Worm (Caenorhabditis elegans) whole organism, L1 larva: ENCODE data around the gene T24D8.6.

Experiments used
- aha-1 ChIP-seq: fragments of 150-350 bp; optimal IDR thresholded peaks from 2 replicates; lab custom pipeline; 2014; ENCODE audit warnings: missing biosample characterization, missing genetic modification characterization
- ceh-82 ChIP-seq, 3 experiments: fragments of 150-350 bp in 1 of 3; sonication (generic microtip) in 2 of 3; optimal IDR thresholded peaks; 2 replicates each; lab custom pipeline; 2014 to 2017; ENCODE audit warnings: missing biosample characterization in 3 of 3, missing genetic modification characterization in 3 of 3
- fkh-10 ChIP-seq: sonication (generic microtip); optimal IDR thresholded peaks from 2 replicates; lab custom pipeline; 2017; ENCODE audit warnings: missing biosample characterization, missing genetic modification reagents, missing genetic modification characterization
- lir-3 ChIP-seq: sonication (generic microtip); optimal IDR thresholded peaks from 2 replicates; lab custom pipeline; 2016; ENCODE audit warnings: mild to moderate bottlenecking, missing genetic modification characterization, moderate library complexity, missing compliant biosample characterization; ENCODE audit not compliant: poor library complexity
- nhr-85 ChIP-seq: sonication (generic microtip); peaks from one replicate; lab custom pipeline; 2016; ENCODE audit warnings: missing genetic modification characterization, inconsistent platforms, missing compliant biosample characterization

- TF ChIP-seq nhr-85 (tag; lab: Kevin White, UChicago) = no peak
- TF ChIP-seq aha-1 = no peak
- no peak for TF ChIP-seq lir-3 (tag; lab: Kevin White, UChicago)
- no peak for TF ChIP-seq ceh-82 (tag; optimal IDR thresholded peaks at IDR 0.05; lab: Kevin White, UChicago)
- TF ChIP-seq fkh-10 (GFP tag; lab: Kevin White, UChicago) = no peak
Observed at ce11 chrX:2394983-2395382, 29.2 kb upstream of the T24D8.6 start, which contains the start of gene C43H6.6.
